Fruit fly (Drosophila melanogaster): ENCODE results near the gene CG31522.

DNA sequence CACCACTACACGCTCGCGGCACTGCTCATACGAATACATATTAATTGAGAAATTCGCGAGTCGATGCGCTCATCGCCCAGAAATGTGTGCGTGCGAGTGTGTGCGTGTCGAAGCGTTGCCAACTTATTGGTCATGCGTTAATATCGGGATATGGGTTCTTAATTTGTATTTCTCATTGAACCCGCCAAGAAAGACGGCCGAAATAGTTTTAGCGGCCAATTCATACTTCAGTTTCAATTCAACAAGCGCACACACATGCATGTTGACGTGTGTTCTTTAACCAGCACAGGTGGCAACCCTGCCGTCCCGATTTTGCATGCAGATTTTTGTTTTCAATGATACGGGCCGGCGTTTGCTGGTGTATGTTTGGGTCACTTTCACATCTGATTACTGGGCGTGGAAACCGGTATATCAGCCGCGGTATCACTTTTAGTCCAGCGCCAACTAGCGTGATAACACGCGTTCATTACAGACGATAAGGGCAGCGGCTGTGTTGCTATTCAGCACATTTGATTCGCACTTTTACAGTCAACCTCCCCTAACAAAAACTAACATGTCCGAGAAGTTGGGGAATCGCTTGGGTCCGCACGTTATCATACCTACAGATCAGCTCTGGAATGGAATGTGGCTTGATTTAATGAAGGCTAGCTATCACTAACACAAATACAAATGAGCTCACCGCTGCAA lies 58.8 kb downstream of the CG31522 start:
- no peak for TF ChIP-seq CG8478 (optimal IDR thresholded peaks at IDR 0.05)
- TF ChIP-seq CTCF (optimal IDR thresholded peaks at IDR 0.05), result no peak

Data from S2 (cell line).